Fruit fly (Drosophila melanogaster) whole organism, embryonic: ENCODE measurements around the gene amn.
"Not testable (repeated sequence)": the region's sequence is repeated elsewhere in the genome, so short reads cannot be mapped to it uniquely, and the experiment has no call there.

Experiments
- Adf1 ChIP-seq: fragments of 200-800 bp; sonication (Bioruptor generic); IDR thresholded peaks from 2 replicates; pipeline ENCODE4 v1.3.6; 2022; ENCODE audit warnings: missing biosample characterization, missing genetic modification characterization
- Atf3 ChIP-seq: fragments of 200-800 bp; sonication (Bioruptor generic); optimal IDR thresholded peaks from 3 replicates; lab custom pipeline; 2016; ENCODE audit warnings: missing biosample characterization, missing genetic modification characterization
- Atf6 ChIP-seq: fragments of 200-800 bp; sonication (Bioruptor generic); IDR thresholded peaks from 2 replicates; pipeline ENCODE4 v1.3.6; 2022; ENCODE audit warnings: missing biosample characterization, missing genetic modification characterization
- CG11504 ChIP-seq: fragments of 200-800 bp; sonication (Bioruptor generic); optimal IDR thresholded peaks from 3 replicates; lab custom pipeline; 2019; ENCODE audit warnings: missing biosample characterization, mild to moderate bottlenecking, missing genetic modification characterization, moderate library complexity
- CG11560 ChIP-seq: fragments of 200-800 bp; sonication (Bioruptor generic); IDR thresholded peaks from 3 replicates; pipeline ENCODE4 v1.3.6; 2022; ENCODE audit warnings: missing biosample characterization, missing genetic modification characterization
- CG11695 ChIP-seq: fragments of 200-800 bp; sonication (Bioruptor generic); IDR thresholded peaks from 3 replicates; pipeline ENCODE4 v1.3.6; 2022; ENCODE audit warnings: missing biosample characterization, missing genetic modification characterization
- CG11696 ChIP-seq: fragments of 200-800 bp; sonication (Bioruptor generic); IDR thresholded peaks from 2 replicates; pipeline ENCODE4 v1.3.6; 2022; ENCODE audit warnings: missing biosample characterization, missing genetic modification characterization
- CG13894 ChIP-seq: fragments of 200-800 bp; sonication (Bioruptor generic); optimal IDR thresholded peaks from 3 replicates; lab custom pipeline; 2018; ENCODE audit warnings: missing biosample characterization, mild to moderate bottlenecking, missing genetic modification characterization, moderate library complexity
- CG15479 ChIP-seq: fragments of 200-800 bp; sonication (Bioruptor generic); optimal IDR thresholded peaks from 3 replicates; lab custom pipeline; 2019; ENCODE audit warnings: missing biosample characterization, mild to moderate bottlenecking, missing genetic modification characterization, moderate library complexity
- CG17359 ChIP-seq: fragments of 200-800 bp; sonication (Bioruptor generic); optimal IDR thresholded peaks from 3 replicates; lab custom pipeline; 2018; ENCODE audit warnings: missing biosample characterization, mild to moderate bottlenecking, missing genetic modification characterization, moderate library complexity
- CG32767 ChIP-seq: fragments of 200-800 bp; sonication (Bioruptor generic); IDR thresholded peaks from 2 replicates; pipeline ENCODE4 v1.3.6; 2022; ENCODE audit warnings: missing biosample characterization, missing genetic modification characterization
- CG33557 ChIP-seq: fragments of 200-800 bp; sonication (Bioruptor generic); optimal IDR thresholded peaks from 2 replicates; lab custom pipeline; 2019; ENCODE audit warnings: missing biosample characterization, mild to moderate bottlenecking, missing genetic modification characterization, moderate library complexity
- CG3407 ChIP-seq: fragments of 200-800 bp; sonication (Bioruptor generic); optimal IDR thresholded peaks from 2 replicates; lab custom pipeline; 2018; ENCODE audit warnings: missing biosample characterization, mild to moderate bottlenecking, missing genetic modification characterization
- CG3726 ChIP-seq: fragments of 200-800 bp; sonication (Bioruptor generic); IDR thresholded peaks from 3 replicates; pipeline ENCODE4, ENCODE4 v1.3.6; 2022; ENCODE audit warnings: missing biosample characterization, missing genetic modification characterization
- CG4707 ChIP-seq: fragments of 200-800 bp; sonication (Bioruptor generic); optimal IDR thresholded peaks from 2 replicates; lab custom pipeline; 2018; ENCODE audit warnings: missing biosample characterization, mild to moderate bottlenecking, missing genetic modification characterization, moderate library complexity
- CG6272 ChIP-seq: fragments of 200-800 bp; sonication (Bioruptor generic); IDR thresholded peaks from 2 replicates; pipeline ENCODE4 v1.3.6; 2022; ENCODE audit warnings: missing biosample characterization, missing genetic modification characterization
- CG9609 ChIP-seq: fragments of 200-800 bp; sonication (Bioruptor generic); optimal IDR thresholded peaks from 3 replicates; lab custom pipeline; 2016; ENCODE audit warnings: missing biosample characterization, missing genetic modification characterization
- CoRest ChIP-seq: fragments of 200-800 bp; sonication (Bioruptor generic); optimal IDR thresholded peaks from 3 replicates; lab custom pipeline; 2018; ENCODE audit warnings: missing biosample characterization, mild to moderate bottlenecking, missing genetic modification characterization, moderate library complexity
- Deaf1 ChIP-seq: fragments of 200-800 bp; optimal IDR thresholded peaks from 3 replicates; lab custom pipeline; 2019; ENCODE audit warnings: missing biosample characterization, mild to moderate bottlenecking, missing genetic modification characterization, moderate library complexity
- MBD-R2 ChIP-seq: fragments of 200-800 bp; sonication (Bioruptor generic); IDR thresholded peaks from 2 replicates; pipeline ENCODE4 v1.3.6; 2022; ENCODE audit warnings: missing biosample characterization, missing genetic modification characterization
- Mes4 ChIP-seq: fragments of 200-800 bp; sonication (Bioruptor generic); optimal IDR thresholded peaks from 2 replicates; lab custom pipeline; 2016; ENCODE audit warnings: missing biosample characterization, missing genetic modification characterization
- PHDP ChIP-seq: fragments of 200-800 bp; sonication (Bioruptor generic); optimal IDR thresholded peaks from 3 replicates; lab custom pipeline; 2018; ENCODE audit warnings: missing biosample characterization, mild to moderate bottlenecking, missing genetic modification characterization, moderate library complexity
- Ravus ChIP-seq: fragments of 200-800 bp; sonication (Bioruptor generic); IDR thresholded peaks from 2 replicates; pipeline ENCODE4 v1.3.6; 2022; ENCODE audit warnings: missing biosample characterization, missing genetic modification characterization
- Tbp ChIP-seq: fragments of >200 bp; optimal IDR thresholded peaks from 2 replicates; lab custom pipeline; 2018; ENCODE audit warnings: missing biosample characterization, missing genetic modification characterization
- Trl ChIP-seq, 3 experiments: fragments of >200 bp in 2 of 3; fragments of 200-800 bp in 1 of 3; sonication (Bioruptor generic) in 1 of 3; optimal IDR thresholded peaks; 2 replicates in 1 of 3; 3 replicates in 2 of 3; lab custom pipeline; 2016 to 2017; ENCODE audit warnings: missing biosample characterization in 1 of 3, missing genetic modification characterization in 1 of 3
- bbx ChIP-seq: fragments of 200-800 bp; sonication (Bioruptor generic); IDR thresholded peaks from 2 replicates; pipeline ENCODE4 v1.3.6; 2022; ENCODE audit warnings: missing biosample characterization, missing genetic modification characterization; ENCODE audit not compliant: partially characterized antibody
- caup ChIP-seq: fragments of 200-800 bp; sonication (Bioruptor generic); optimal IDR thresholded peaks from 3 replicates; lab custom pipeline; 2017; ENCODE audit warnings: missing biosample characterization, mild to moderate bottlenecking, missing genetic modification characterization, moderate library complexity; ENCODE audit not compliant: severe bottlenecking
- crp ChIP-seq, 2 experiments: fragments of 200-800 bp; sonication (Bioruptor generic); optimal IDR thresholded peaks; 2 replicates in 1 of 2; 3 replicates in 1 of 2; lab custom pipeline; 2017; ENCODE audit warnings: missing biosample characterization in 2 of 2, missing genetic modification characterization in 2 of 2, mild to moderate bottlenecking in 1 of 2, moderate library complexity in 1 of 2
- dm ChIP-seq: fragments of 200-800 bp; sonication (Bioruptor generic); optimal IDR thresholded peaks from 3 replicates; lab custom pipeline; 2016; ENCODE audit warnings: missing biosample characterization, missing genetic modification characterization
- en ChIP-seq: fragments of 200-800 bp; sonication (Bioruptor generic); optimal IDR thresholded peaks from 2 replicates; lab custom pipeline; 2016; ENCODE audit warnings: missing biosample characterization, missing genetic modification characterization
- ftz-f1 ChIP-seq: fragments of 200-800 bp; sonication (Bioruptor generic); optimal IDR thresholded peaks from 2 replicates; lab custom pipeline; 2016; ENCODE audit warnings: missing biosample characterization, missing genetic modification characterization
- grau ChIP-seq: fragments of 200-800 bp; optimal IDR thresholded peaks from 3 replicates; lab custom pipeline; 2019; ENCODE audit warnings: missing biosample characterization, mild to moderate bottlenecking, missing genetic modification characterization, moderate library complexity
- ham ChIP-seq: fragments of 200-800 bp; sonication (Bioruptor generic); IDR thresholded peaks from 2 replicates; pipeline ENCODE4 v1.3.6; 2022; ENCODE audit warnings: missing biosample characterization, missing genetic modification characterization
- lmd ChIP-seq: fragments of 200-800 bp; sonication (Bioruptor generic); IDR thresholded peaks from 2 replicates; pipeline ENCODE4 v1.3.6; 2022; ENCODE audit warnings: missing biosample characterization, missing genetic modification characterization
- mirr ChIP-seq: fragments of 200-800 bp; sonication (Bioruptor generic); optimal IDR thresholded peaks from 3 replicates; lab custom pipeline; 2018; ENCODE audit warnings: missing biosample characterization, mild to moderate bottlenecking, missing genetic modification characterization
- pfk ChIP-seq: fragments of 200-800 bp; sonication (Bioruptor generic); optimal IDR thresholded peaks from 2 replicates; lab custom pipeline; 2018; ENCODE audit warnings: missing biosample characterization, mild to moderate bottlenecking, missing genetic modification characterization, moderate library complexity
- row ChIP-seq: fragments of 200-800 bp; sonication (Bioruptor generic); IDR thresholded peaks from 3 replicates; pipeline ENCODE4 v1.3.6; 2022; ENCODE audit warnings: missing biosample characterization, missing genetic modification characterization
- sens ChIP-seq: fragments of 200-800 bp; sonication (Bioruptor generic); peaks from one replicate; lab custom pipeline; 2016; ENCODE audit warnings: missing biosample characterization, missing genetic modification characterization
- sr ChIP-seq: fragments of 200-800 bp; sonication (Bioruptor generic); IDR thresholded peaks from 3 replicates; pipeline ENCODE4 v1.3.6; 2022; ENCODE audit warnings: missing biosample characterization, missing genetic modification characterization
- sug ChIP-seq: fragments of 200-800 bp; optimal IDR thresholded peaks from 2 replicates; lab custom pipeline; 2019; ENCODE audit warnings: missing biosample characterization, mild to moderate bottlenecking, missing genetic modification characterization, moderate library complexity
- trem ChIP-seq: fragments of 200-800 bp; optimal IDR thresholded peaks from 3 replicates; lab custom pipeline; 2019; ENCODE audit warnings: missing biosample characterization, mild to moderate bottlenecking, missing genetic modification characterization, moderate library complexity

amn gene

dm6 chrX:19929078-19929477 is 39.2 kb upstream of the amn start, which contains the start of gene CG45489:
CG45489 (minus strand) TSS chrX:19929178.
- TF ChIP-seq PHDP (tag; lab: Kevin White, UChicago); CG15479; CG11696 (GFP tag; lab: Robert Waterston, UW): not testable (repeated sequence)

- TF ChIP-seq crp (GFP tag; optimal IDR thresholded peaks at IDR 0.05; lab: Kevin White, UChicago); CG6272 (GFP tag; lab: Robert Waterston, UW); en: not testable (repeated sequence)
- TF ChIP-seq, all 482 proteins: peak for 0; not testable (repeated sequence) for 482
Observed at dm6 chrX:19920335-19920734, 30.5 kb upstream of the amn start, which contains the start of gene CG45488. CG45488 (minus strand) TSS chrX:19920435.

dm6 chrX:19915181-19915580 is 25.3 kb upstream of the amn start, which contains the start of gene CG45487:
CG45487 (minus strand) TSS chrX:19915281.
- TF ChIP-seq CoRest (tag; lab: Kevin White, UChicago); CG17359 (tag; lab: Kevin White, UChicago); lmd (GFP tag; lab: Robert Waterston, UW): not testable (repeated sequence)

- TF ChIP-seq pfk; mirr (GFP tag; lab: Kevin White, UChicago); CG32767 (GFP tag; lab: Robert Waterston, UW): not testable (repeated sequence)
Observed at dm6 chrX:19910017-19910416, 20.2 kb upstream of the amn start, which contains the start of gene CG45486. CG45486 (minus strand) TSS chrX:19910117.

dm6 chrX:19899978-19900377 is 10.1 kb upstream of the amn start:
- TF ChIP-seq CG3726 (no peak), Ravus (no peak), CG4707 (GFP tag; lab: Kevin White, UChicago) (no peak), Mes4 (GFP tag; lab: Kevin White, UChicago) (no peak), Atf6 (GFP tag; lab: Robert Waterston, UW) (no peak), CG3407 (GFP tag; lab: Kevin White, UChicago) (peak; percentile 84), ftz-f1 (GFP tag; lab: Kevin White, UChicago) (no peak), CG9609 (GFP tag; lab: Kevin White, UChicago) (no peak), caup (GFP tag; lab: Kevin White, UChicago) (no peak)

- peak; percentile 60 for TF ChIP-seq row
- no peak for TF ChIP-seq MBD-R2 (GFP tag; lab: Robert Waterston, UW)
- peak; percentile 27 for TF ChIP-seq grau (tag; lab: Kevin White, UChicago)
- TF ChIP-seq sens (GFP tag; lab: Kevin White, UChicago) = peak; percentile 35
- peak; percentile 15 for TF ChIP-seq CG11504 (tag; lab: Kevin White, UChicago)
- peak; percentile 94 for TF ChIP-seq Adf1 (GFP tag; lab: Robert Waterston, UW)
- no peak for TF ChIP-seq trem (tag; lab: Kevin White, UChicago)
- TF ChIP-seq Deaf1 (tag; lab: Kevin White, UChicago) = peak; percentile 94
- peak; percentile 21 for TF ChIP-seq CG33557 (GFP tag; lab: Kevin White, UChicago)
- TF ChIP-seq sr (GFP tag; lab: Robert Waterston, UW) = no peak
- peak; percentile 4 for TF ChIP-seq Atf3
- no peak for TF ChIP-seq dm (GFP tag; lab: Kevin White, UChicago)
- TF ChIP-seq CG13894 (tag; lab: Kevin White, UChicago) = no peak
- peak in 1 of 2 experiments; percentile 6 for TF ChIP-seq Trl (optimal IDR thresholded peaks at IDR 0.05; lab: Kevin White, UChicago)
- no peak for TF ChIP-seq Trl (GFP tag; optimal IDR thresholded peaks at IDR 0.05; lab: Kevin White, UChicago)
- TF ChIP-seq CG11560 (tag; lab: Robert Waterston, UW) = no peak
- TF ChIP-seq CG11695 = peak; percentile 39; the same call in 1 of the 3 replicates
- TF ChIP-seq ham (GFP tag; lab: Robert Waterston, UW) = no peak
- TF ChIP-seq bbx (GFP tag; lab: Robert Waterston, UW) = no peak
- TF ChIP-seq pfk = no peak
- TF ChIP-seq sug = no peak
- TF ChIP-seq Tbp (GFP tag; lab: Kevin White, UChicago) = no peak
Observed at dm6 chrX:19897991-19898473, 8.2 kb upstream of the amn start.
